Worm (Caenorhabditis elegans): ENCODE data around the gene pha-4.
A peak's percentile ranks its signal among the peaks of the same experiment; 100 is the strongest.

ce11 chrV:20770846-20771245 is 18.0 kb downstream of the pha-4 start:
- TF ChIP-seq him-1 (tag; optimal IDR thresholded peaks at IDR 0.05) (no peak), W03F9.2 (tag; optimal IDR thresholded peaks at IDR 0.05) (peak; percentile 8), dao-5 (tag; optimal IDR thresholded peaks at IDR 0.05) (no peak)
